Fruit fly (Drosophila melanogaster): Measurements from ENCODE around the gene fu.

fu gene

DNA sequence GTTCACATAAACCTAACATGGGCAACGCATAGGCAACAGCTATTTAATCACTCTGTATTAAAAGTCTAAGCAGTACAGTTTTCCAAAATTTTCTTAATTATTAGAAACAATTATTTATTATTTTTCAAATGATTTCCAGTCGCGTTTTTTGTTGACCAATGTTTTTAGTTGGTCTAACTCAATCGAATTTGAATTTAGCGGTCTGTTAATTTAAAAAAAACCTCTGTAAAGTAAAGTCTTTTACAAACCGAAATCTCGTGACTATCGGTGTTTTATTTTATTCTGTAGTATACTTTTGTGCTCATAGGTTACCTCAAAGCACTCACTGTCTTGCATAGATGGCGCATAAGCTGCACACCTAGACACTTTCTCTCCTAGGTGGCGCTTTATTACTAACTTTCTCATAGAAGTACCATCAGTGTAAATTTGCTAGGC is 22.4 kb upstream of the fu start (continued):
- TF ChIP-seq CG5953 (GFP tag; IDR thresholded peaks at IDR 0.05) (no peak), Ptx1 (GFP tag; IDR thresholded peaks at IDR 0.05) (peak; percentile 49; the same call in 1 of the 2 replicates), Camta (GFP tag; optimal IDR thresholded peaks at IDR 0.05) (peak; percentile 30), cas (GFP tag; IDR thresholded peaks at IDR 0.05) (no peak), Tbp (GFP tag; optimal IDR thresholded peaks at IDR 0.05) (no peak), NC2β (GFP tag; optimal IDR thresholded peaks at IDR 0.05) (no peak), unpg (GFP tag; optimal IDR thresholded peaks at IDR 0.05) (no peak), kay (GFP tag; optimal IDR thresholded peaks at IDR 0.05) (no peak), jigr1 (GFP tag; IDR thresholded peaks at IDR 0.05) (no peak), CG2120 (GFP tag; optimal IDR thresholded peaks at IDR 0.05) (peak; percentile 48), lab (GFP tag; optimal IDR thresholded peaks at IDR 0.05) (no peak), CG1024 (GFP tag; IDR thresholded peaks at IDR 0.05) (no peak), CoRest (tag; optimal IDR thresholded peaks at IDR 0.05) (peak; percentile 22), bcd (GFP tag; optimal IDR thresholded peaks at IDR 0.05) (no peak), usp (GFP tag; optimal IDR thresholded peaks at IDR 0.05) (no peak), vvl (GFP tag; IDR thresholded peaks at IDR 0.05) (no peak), NFAT (GFP tag; IDR thresholded peaks at IDR 0.05) (peak; percentile 48; the same call in 1 of the 2 replicates), CG9797 (GFP tag; optimal IDR thresholded peaks at IDR 0.05) (no peak), gcm (GFP tag; optimal IDR thresholded peaks at IDR 0.05) (no peak), bab2 (GFP tag; optimal IDR thresholded peaks at IDR 0.05) (peak; percentile 25), esg (GFP tag; conservative IDR thresholded peaks at IDR 0.05) (no peak), so (GFP tag; IDR thresholded peaks at IDR 0.05) (no peak), Usf (GFP tag; optimal IDR thresholded peaks at IDR 0.05) (no peak), Hr39 (optimal IDR thresholded peaks at IDR 0.05) (no peak), CG10209 (GFP tag; optimal IDR thresholded peaks at IDR 0.05) (peak; percentile 44), mirr (GFP tag; optimal IDR thresholded peaks at IDR 0.05) (no peak), dati (GFP tag; IDR thresholded peaks at IDR 0.05) (no peak), CG7745 (tag; optimal IDR thresholded peaks at IDR 0.05) (no peak), gem (tag; optimal IDR thresholded peaks at IDR 0.05) (peak; percentile 47), HmgZ (tag; optimal IDR thresholded peaks at IDR 0.05) (peak; percentile 65), Deaf1 (tag; optimal IDR thresholded peaks at IDR 0.05) (no peak), Bdp1 (GFP tag; optimal IDR thresholded peaks at IDR 0.05) (no peak), peb (GFP tag; IDR thresholded peaks at IDR 0.05) (no peak), CG17829 (tag; optimal IDR thresholded peaks at IDR 0.05) (peak; percentile 47), CG4617 (GFP tag; optimal IDR thresholded peaks at IDR 0.05; ENCODE audit: borderline replicate concordance) (no peak), fd102C (GFP tag; optimal IDR thresholded peaks at IDR 0.05) (no peak), CG13624 (GFP tag; optimal IDR thresholded peaks at IDR 0.05) (peak; percentile 56), seq (GFP tag; IDR thresholded peaks at IDR 0.05) (no peak), CG12299 (tag; optimal IDR thresholded peaks at IDR 0.05) (no peak), CG9727 (GFP tag; optimal IDR thresholded peaks at IDR 0.05) (peak; percentile 17), Xrp1 (GFP tag; IDR thresholded peaks at IDR 0.05) (no peak), Atf3 (GFP tag; optimal IDR thresholded peaks at IDR 0.05) (no peak), CG4730 (GFP tag; IDR thresholded peaks at IDR 0.05) (no peak), CG14050 (GFP tag; IDR thresholded peaks at IDR 0.05) (no peak), CG6854 (GFP tag; optimal IDR thresholded peaks at IDR 0.05) (no peak), CG13424 (tag; optimal IDR thresholded peaks at IDR 0.05) (no peak), dan (GFP tag; IDR thresholded peaks at IDR 0.05) (no peak), BtbVII (GFP tag; optimal IDR thresholded peaks at IDR 0.05) (no peak), CG10267 (tag; optimal IDR thresholded peaks at IDR 0.05) (peak; percentile 8), CG12942 (GFP tag; optimal IDR thresholded peaks at IDR 0.05) (no peak), E2f2 (GFP tag; IDR thresholded peaks at IDR 0.05) (peak; percentile 80), CG11085 (GFP tag; IDR thresholded peaks at IDR 0.05) (peak; percentile 42; the same call in 1 of the 2 replicates), CG4854 (GFP tag; optimal IDR thresholded peaks at IDR 0.05) (no peak)
